Worm (Caenorhabditis elegans): ENCODE data around the gene C45B11.5.

DNA sequence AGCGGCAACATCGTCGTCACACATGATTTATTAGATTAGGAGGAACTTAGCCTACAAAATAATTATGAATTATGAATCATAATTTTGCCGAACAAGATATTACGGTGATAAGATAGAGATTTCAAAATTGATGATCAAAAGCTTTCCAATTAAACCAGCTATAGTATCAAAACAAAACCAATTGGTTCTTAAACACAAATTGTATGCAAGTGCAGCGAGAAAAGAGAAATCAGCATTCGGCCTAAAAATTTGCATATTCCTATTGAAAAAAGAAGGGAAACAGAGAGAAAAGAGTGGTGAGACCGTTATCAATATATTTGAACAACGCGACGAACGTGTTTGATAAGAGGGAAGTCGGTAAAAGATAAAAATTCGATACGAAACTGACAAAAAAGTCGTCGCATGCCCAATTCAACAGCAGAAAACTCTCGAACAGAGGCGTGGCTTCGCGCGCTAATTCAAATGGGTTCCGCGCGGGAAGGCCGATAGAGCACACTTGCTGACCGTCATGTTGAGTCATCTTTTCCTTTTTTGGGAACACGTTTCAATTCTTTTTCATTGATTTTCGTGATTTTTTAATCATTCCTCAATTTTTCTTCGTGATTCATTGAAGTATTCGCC, 36.6 kb downstream of the C45B11.5 start, which contains the start of gene act-2:
- TF ChIP-seq hmg-11 (tag; optimal IDR thresholded peaks at IDR 0.05) (peak; percentile 36), nhr-76 (tag; optimal IDR thresholded peaks at IDR 0.05) (no peak), aly-2 (tag; optimal IDR thresholded peaks at IDR 0.05) (no peak), ceh-9 (tag; optimal IDR thresholded peaks at IDR 0.05) (no peak), lsy-12 (tag; optimal IDR thresholded peaks at IDR 0.05) (no peak), ceh-82 (tag; optimal IDR thresholded peaks at IDR 0.05) (no peak), ceh-28 (tag; optimal IDR thresholded peaks at IDR 0.05) (peak; percentile 9), zag-1 (tag; optimal IDR thresholded peaks at IDR 0.05) (no peak)
